Worm (Caenorhabditis elegans): ENCODE data around the gene nhr-52.

DNA sequence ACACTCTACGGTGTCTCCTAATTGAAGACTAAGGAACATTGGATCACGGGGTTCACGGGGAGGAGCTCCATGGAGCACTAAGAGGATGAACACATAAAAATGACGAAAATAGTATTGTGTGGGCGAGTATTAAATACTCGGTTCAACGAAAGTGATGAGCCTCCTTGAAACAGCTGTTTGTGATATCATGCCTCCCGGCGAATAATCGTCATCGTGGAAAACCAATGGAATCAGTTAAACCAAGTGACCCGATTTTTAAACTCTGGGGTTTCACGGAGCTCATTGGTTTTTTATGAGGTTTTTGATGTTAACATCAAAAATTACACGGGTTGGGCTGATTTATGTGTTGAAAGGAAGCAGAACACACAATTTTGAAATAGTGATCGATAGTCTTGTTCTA lies 15.7 kb upstream of the nhr-52 start:
- TF ChIP-seq ama-1 (optimal IDR thresholded peaks at IDR 0.05) (no peak), scrt-1 (GFP tag; IDR thresholded peaks at IDR 0.05) (no peak), ceh-13 (GFP tag; optimal IDR thresholded peaks at IDR 0.05) (no peak)
